Fruit fly (Drosophila melanogaster) whole organism, embryonic: ENCODE results near the gene Uba5.

Source experiments
- Abd-B ChIP-seq: fragments of 200-800 bp; sonication (Bioruptor generic); optimal IDR thresholded peaks from 2 replicates; lab custom pipeline; 2018; ENCODE audit warnings: missing biosample characterization, mild to moderate bottlenecking, missing genetic modification characterization, moderate library complexity
- Adf1 ChIP-seq: fragments of 200-800 bp; sonication (Bioruptor generic); IDR thresholded peaks from 2 replicates; pipeline ENCODE4 v1.3.6; 2022; ENCODE audit warnings: missing biosample characterization, missing genetic modification characterization
- Aef1 ChIP-seq: fragments of 200-800 bp; sonication (Bioruptor generic); IDR thresholded peaks from 3 replicates; pipeline ENCODE4 v1.3.6; 2022; ENCODE audit warnings: missing biosample characterization, missing genetic modification characterization
- Atf-2 ChIP-seq: fragments of 200-800 bp; sonication (Bioruptor generic); optimal IDR thresholded peaks from 2 replicates; lab custom pipeline; 2016; ENCODE audit warnings: missing biosample characterization, missing genetic modification characterization
- CG10321 ChIP-seq: fragments of 200-800 bp; sonication (Bioruptor generic); IDR thresholded peaks from 2 replicates; pipeline ENCODE4 v1.3.6; 2022; ENCODE audit warnings: missing biosample characterization, missing genetic modification characterization
- CG10565 ChIP-seq: fragments of 200-800 bp; sonication (Bioruptor generic); optimal IDR thresholded peaks from 3 replicates; lab custom pipeline; 2016; ENCODE audit warnings: missing biosample characterization, mild to moderate bottlenecking, missing genetic modification characterization
- CG10959 ChIP-seq: fragments of 200-800 bp; sonication (Bioruptor generic); IDR thresholded peaks from 2 replicates; pipeline ENCODE4 v1.3.6; 2022; ENCODE audit warnings: missing biosample characterization, missing genetic modification characterization
- CG11456 ChIP-seq: fragments of 200-800 bp; sonication (Bioruptor generic); IDR thresholded peaks from 3 replicates; pipeline ENCODE4 v1.3.6; 2022; ENCODE audit warnings: missing biosample characterization, missing genetic modification characterization
- CG11696 ChIP-seq: fragments of 200-800 bp; sonication (Bioruptor generic); IDR thresholded peaks from 2 replicates; pipeline ENCODE4 v1.3.6; 2022; ENCODE audit warnings: missing biosample characterization, missing genetic modification characterization
- CG12104 ChIP-seq: fragments of 200-800 bp; sonication (Bioruptor generic); optimal IDR thresholded peaks from 3 replicates; lab custom pipeline; 2016; ENCODE audit warnings: missing biosample characterization, missing genetic modification characterization
- CG13296 ChIP-seq: fragments of 200-800 bp; sonication (Bioruptor generic); optimal IDR thresholded peaks from 3 replicates; lab custom pipeline; 2018; ENCODE audit warnings: missing biosample characterization, mild to moderate bottlenecking, missing genetic modification characterization
- CG14014 ChIP-seq: fragments of 200-800 bp; sonication (Bioruptor generic); IDR thresholded peaks from 2 replicates; pipeline ENCODE4 v1.3.6; 2022; ENCODE audit warnings: missing biosample characterization, missing genetic modification characterization
- CG14050 ChIP-seq: fragments of 200-800 bp; sonication (Bioruptor generic); IDR thresholded peaks from 3 replicates; pipeline ENCODE4 v1.3.6; 2022; ENCODE audit warnings: missing biosample characterization, missing genetic modification characterization
- CG15011 ChIP-seq: fragments of 200-800 bp; sonication (Bioruptor generic); optimal IDR thresholded peaks from 3 replicates; lab custom pipeline; 2018; ENCODE audit warnings: missing biosample characterization, mild to moderate bottlenecking, missing genetic modification characterization
- CG16863 ChIP-seq: fragments of 200-800 bp; sonication (Bioruptor generic); optimal IDR thresholded peaks from 3 replicates; lab custom pipeline; 2016; ENCODE audit warnings: missing biosample characterization, missing genetic modification characterization
- CG17361 ChIP-seq: fragments of 200-800 bp; sonication (Bioruptor generic); IDR thresholded peaks from 3 replicates; pipeline ENCODE4 v1.3.6; 2022; ENCODE audit warnings: missing biosample characterization, missing genetic modification characterization
- CG33557 ChIP-seq: fragments of 200-800 bp; sonication (Bioruptor generic); optimal IDR thresholded peaks from 2 replicates; lab custom pipeline; 2019; ENCODE audit warnings: missing biosample characterization, mild to moderate bottlenecking, missing genetic modification characterization, moderate library complexity
- CG6175 ChIP-seq: fragments of 200-800 bp; sonication (Bioruptor generic); IDR thresholded peaks from 3 replicates; pipeline ENCODE4 v1.3.6; 2022; ENCODE audit warnings: missing biosample characterization, missing genetic modification characterization
- CG6683 ChIP-seq: fragments of 200-800 bp; sonication (Bioruptor generic); optimal IDR thresholded peaks from 2 replicates; lab custom pipeline; 2017; ENCODE audit warnings: missing biosample characterization, mild to moderate bottlenecking, missing genetic modification characterization, missing genetic modification reagents
- CG7372 ChIP-seq: fragments of 200-800 bp; sonication (Bioruptor generic); IDR thresholded peaks from 2 replicates; pipeline ENCODE4 v1.3.6; 2022; ENCODE audit warnings: missing biosample characterization, missing genetic modification characterization
- CG8388 ChIP-seq: fragments of 200-800 bp; sonication (Bioruptor generic); optimal IDR thresholded peaks from 2 replicates; lab custom pipeline; 2019; ENCODE audit warnings: missing biosample characterization, mild to moderate bottlenecking, missing genetic modification characterization, moderate library complexity
- CG9437 ChIP-seq: fragments of 200-800 bp; sonication (Bioruptor generic); optimal IDR thresholded peaks from 2 replicates; lab custom pipeline; 2018; ENCODE audit warnings: missing biosample characterization, mild to moderate bottlenecking, missing genetic modification characterization
- CG9797 ChIP-seq: fragments of 200-800 bp; sonication (Bioruptor generic); optimal IDR thresholded peaks from 3 replicates; lab custom pipeline; 2018; ENCODE audit warnings: missing biosample characterization, mild to moderate bottlenecking, missing genetic modification characterization
- CkIIα-i1 ChIP-seq: fragments of 200-800 bp; sonication (Bioruptor generic); IDR thresholded peaks from 2 replicates; pipeline ENCODE4 v1.3.6; 2022; ENCODE audit warnings: missing biosample characterization, missing genetic modification characterization
- Dip3 ChIP-seq: fragments of 200-800 bp; sonication (Bioruptor generic); optimal IDR thresholded peaks from 3 replicates; lab custom pipeline; 2016; ENCODE audit warnings: missing biosample characterization, missing genetic modification characterization
- Fer1 ChIP-seq: fragments of 200-800 bp; sonication (Bioruptor generic); optimal IDR thresholded peaks from 2 replicates; lab custom pipeline; 2017; ENCODE audit warnings: missing biosample characterization, mild to moderate bottlenecking, missing genetic modification characterization
- HmgZ ChIP-seq: fragments of 200-800 bp; sonication (Bioruptor generic); optimal IDR thresholded peaks from 2 replicates; lab custom pipeline; 2018; ENCODE audit warnings: missing biosample characterization, mild to moderate bottlenecking, missing genetic modification characterization
- Kr ChIP-seq: fragments of 200-800 bp; sonication (Bioruptor generic); optimal IDR thresholded peaks from 2 replicates; lab custom pipeline; 2017; ENCODE audit warnings: missing biosample characterization, mild to moderate bottlenecking, missing genetic modification characterization
- Nf-YB ChIP-seq: fragments of 200-800 bp; sonication (Bioruptor generic); optimal IDR thresholded peaks from 3 replicates; lab custom pipeline; 2019; ENCODE audit warnings: missing biosample characterization, mild to moderate bottlenecking, missing genetic modification characterization, moderate library complexity
- Poxn ChIP-seq: fragments of 200-800 bp; sonication (Bioruptor generic); IDR thresholded peaks from 2 replicates; pipeline ENCODE4 v1.3.6; 2022; ENCODE audit warnings: missing biosample characterization, missing genetic modification characterization
- ato ChIP-seq: fragments of 200-800 bp; sonication (Bioruptor generic); IDR thresholded peaks from 2 replicates; pipeline ENCODE4 v1.3.6; 2022; ENCODE audit warnings: missing biosample characterization, missing genetic modification characterization; ENCODE audit not compliant: partially characterized antibody
- bbx ChIP-seq: fragments of 200-800 bp; sonication (Bioruptor generic); IDR thresholded peaks from 2 replicates; pipeline ENCODE4 v1.3.6; 2022; ENCODE audit warnings: missing biosample characterization, missing genetic modification characterization; ENCODE audit not compliant: partially characterized antibody
- crc ChIP-seq: fragments of 200-800 bp; sonication (Bioruptor generic); optimal IDR thresholded peaks from 2 replicates; lab custom pipeline; 2016; ENCODE audit warnings: missing biosample characterization, missing genetic modification characterization
- crol ChIP-seq: fragments of 200-800 bp; sonication (Bioruptor generic); IDR thresholded peaks from 2 replicates; pipeline ENCODE4 v1.3.6; 2022; ENCODE audit warnings: missing biosample characterization, missing genetic modification characterization
- dmrt11E ChIP-seq: fragments of 200-800 bp; sonication (Bioruptor generic); optimal IDR thresholded peaks from 3 replicates; lab custom pipeline; 2018; ENCODE audit warnings: missing biosample characterization, mild to moderate bottlenecking, missing genetic modification characterization, moderate library complexity
- en ChIP-seq: fragments of 200-800 bp; sonication (Bioruptor generic); optimal IDR thresholded peaks from 2 replicates; lab custom pipeline; 2016; ENCODE audit warnings: missing biosample characterization, missing genetic modification characterization
- eve ChIP-seq, 2 experiments: fragments of >200 bp; optimal IDR thresholded peaks; 2 replicates each; lab custom pipeline; 2017; ENCODE audit warnings: missing biosample characterization in 2 of 2, missing genetic modification characterization in 2 of 2
- gcm ChIP-seq: fragments of 200-800 bp; sonication (Bioruptor generic); optimal IDR thresholded peaks from 2 replicates; lab custom pipeline; 2019; ENCODE audit warnings: missing biosample characterization, mild to moderate bottlenecking, missing genetic modification characterization, moderate library complexity
- grau ChIP-seq: fragments of 200-800 bp; optimal IDR thresholded peaks from 3 replicates; lab custom pipeline; 2019; ENCODE audit warnings: missing biosample characterization, mild to moderate bottlenecking, missing genetic modification characterization, moderate library complexity
- lbe ChIP-seq: fragments of 200-800 bp; sonication (Bioruptor generic); optimal IDR thresholded peaks from 2 replicates; lab custom pipeline; 2016; ENCODE audit warnings: missing biosample characterization, mild to moderate bottlenecking, missing genetic modification characterization
- lmd ChIP-seq: fragments of 200-800 bp; sonication (Bioruptor generic); IDR thresholded peaks from 2 replicates; pipeline ENCODE4 v1.3.6; 2022; ENCODE audit warnings: missing biosample characterization, missing genetic modification characterization
- maf-S ChIP-seq: fragments of 200-800 bp; sonication (Bioruptor generic); optimal IDR thresholded peaks from 2 replicates; lab custom pipeline; 2016; ENCODE audit warnings: missing biosample characterization, missing genetic modification characterization
- nmo ChIP-seq: fragments of 200-800 bp; sonication (Bioruptor generic); optimal IDR thresholded peaks from 2 replicates; lab custom pipeline; 2018; ENCODE audit warnings: missing biosample characterization, mild to moderate bottlenecking, missing genetic modification characterization, moderate library complexity
- pita ChIP-seq: fragments of 200-800 bp; sonication (Bioruptor generic); optimal IDR thresholded peaks from 2 replicates; lab custom pipeline; 2017; ENCODE audit warnings: missing biosample characterization, mild to moderate bottlenecking, missing genetic modification characterization
- shn ChIP-seq: fragments of 200-800 bp; sonication (Bioruptor generic); optimal IDR thresholded peaks from 3 replicates; lab custom pipeline; 2016; ENCODE audit warnings: missing biosample characterization, missing genetic modification characterization
- sqz ChIP-seq: fragments of 200-800 bp; sonication (Bioruptor generic); optimal IDR thresholded peaks from 3 replicates; lab custom pipeline; 2018; ENCODE audit warnings: missing biosample characterization, mild to moderate bottlenecking, missing genetic modification characterization
- stwl ChIP-seq: fragments of 200-800 bp; sonication (Bioruptor generic); optimal IDR thresholded peaks from 3 replicates; lab custom pipeline; 2018; ENCODE audit warnings: missing biosample characterization, mild to moderate bottlenecking, missing genetic modification characterization, moderate library complexity
- tll ChIP-seq, 2 experiments: fragments of 200-800 bp in 1 of 2; fragments of >200 bp in 1 of 2; sonication (Bioruptor generic) in 1 of 2; optimal IDR thresholded peaks; 2 replicates each; lab custom pipeline; 2017 to 2019; ENCODE audit warnings: missing biosample characterization in 2 of 2, missing genetic modification characterization in 2 of 2, mild to moderate bottlenecking in 1 of 2, moderate library complexity in 1 of 2
- vvl ChIP-seq: fragments of 200-800 bp; sonication (Bioruptor generic); IDR thresholded peaks from 2 replicates; pipeline ENCODE4 v1.3.6; 2022; ENCODE audit warnings: missing biosample characterization, missing genetic modification characterization
- zen2 ChIP-seq: fragments of 200-800 bp; sonication (Bioruptor generic); IDR thresholded peaks from 3 replicates; pipeline ENCODE4 v1.3.6; 2022; ENCODE audit warnings: missing biosample characterization, missing genetic modification characterization; ENCODE audit not compliant: partially characterized antibody

Gene Uba5

DNA sequence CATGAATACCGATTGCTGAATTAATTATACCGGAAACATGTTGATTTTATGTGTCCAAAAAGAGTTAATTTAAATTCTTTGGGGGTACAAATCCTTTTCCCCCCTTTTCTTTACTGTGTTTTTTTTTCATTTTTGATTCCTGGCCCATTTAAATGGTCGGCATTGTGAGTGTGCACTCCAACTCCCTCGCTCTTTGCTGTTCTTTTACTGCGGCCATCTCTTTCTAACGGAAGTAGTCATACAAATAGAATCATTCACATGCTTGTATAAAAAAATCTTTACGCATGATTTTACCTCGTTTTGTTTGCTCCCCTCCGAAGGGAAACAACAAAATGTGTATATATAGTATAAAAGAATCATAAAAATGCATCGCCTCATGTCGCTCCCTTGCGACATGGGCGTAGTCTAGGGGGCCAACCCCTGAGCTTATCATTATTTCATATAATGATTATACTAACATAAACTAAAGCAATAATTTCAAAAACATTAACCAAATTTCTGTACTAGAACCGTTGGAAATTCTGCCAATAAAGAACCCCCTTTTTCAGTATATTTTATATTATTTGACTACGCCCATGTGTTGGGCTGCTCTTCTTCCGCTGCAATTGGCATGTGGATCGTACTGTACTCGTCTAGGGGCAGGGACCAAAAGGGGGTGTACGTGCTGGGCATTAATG is 44.8 kb downstream of the Uba5 start (continued):
- TF ChIP-seq CG16863 = peak; percentile 51
- peak; percentile 87 for TF ChIP-seq CG11696 (GFP tag; lab: Robert Waterston, UW)
- peak; percentile 92 for TF ChIP-seq CG33557
- TF ChIP-seq CG12104 (GFP tag; lab: Kevin White, UChicago) = peak; percentile 27
- peak; percentile 39 for TF ChIP-seq CG15011 (GFP tag; lab: Kevin White, UChicago)
- peak; percentile 79 for TF ChIP-seq CG10959 (GFP tag; lab: Robert Waterston, UW)
- TF ChIP-seq crc (GFP tag; lab: Kevin White, UChicago) = no peak
- no peak for TF ChIP-seq Poxn (GFP tag; lab: Robert Waterston, UW)
- TF ChIP-seq CG10565 = no peak
- peak; percentile 61 for TF ChIP-seq Nf-YB (GFP tag; lab: Kevin White, UChicago)
- peak; percentile 41; the same call in 1 of the 3 replicates for TF ChIP-seq CG14050 (GFP tag; lab: Robert Waterston, UW)
- peak; percentile 92 for TF ChIP-seq dmrt11E (tag; lab: Kevin White, UChicago)
- no peak for TF ChIP-seq CG7372 (GFP tag; lab: Robert Waterston, UW)
- TF ChIP-seq CG6175 (GFP tag; lab: Robert Waterston, UW) = no peak
- no peak for TF ChIP-seq maf-S (GFP tag; lab: Kevin White, UChicago)
- TF ChIP-seq eve (GFP tag; optimal IDR thresholded peaks at IDR 0.05; lab: Kevin White, UChicago) = peak in 1 of 2 experiments; percentile 87
- TF ChIP-seq gcm = peak; percentile 87
- no peak for TF ChIP-seq shn
- TF ChIP-seq CG10321 = 0 out of 2 replicates have a peak, but pooled peaks have one; percentile 12
- peak; percentile 57 for TF ChIP-seq CG9437 (GFP tag; lab: Kevin White, UChicago)
- peak; percentile 26; the same call in 1 of the 3 replicates for TF ChIP-seq Aef1 (GFP tag; lab: Robert Waterston, UW)
- TF ChIP-seq pita = no peak
- TF ChIP-seq Dip3 (GFP tag; lab: Kevin White, UChicago) = no peak
- peak; percentile 84 for TF ChIP-seq vvl
- no peak for TF ChIP-seq en
- TF ChIP-seq crol (GFP tag; lab: Robert Waterston, UW) = no peak
- TF ChIP-seq Kr = peak; percentile 48
- peak; percentile 88 for TF ChIP-seq CG17361 (GFP tag; lab: Robert Waterston, UW)
- peak; percentile 81 for TF ChIP-seq CG8388 (GFP tag; lab: Kevin White, UChicago)
- TF ChIP-seq Adf1 (GFP tag; lab: Robert Waterston, UW) = no peak
- TF ChIP-seq CG11456 = peak; percentile 51; the same call in 1 of the 3 replicates
- TF ChIP-seq lbe = no peak
- TF ChIP-seq HmgZ (tag; lab: Kevin White, UChicago) = no peak
- TF ChIP-seq Fer1 (GFP tag; lab: Kevin White, UChicago) = peak; percentile 32
- TF ChIP-seq CG9797 = peak; percentile 5
- peak; percentile 90 for TF ChIP-seq nmo (GFP tag; lab: Kevin White, UChicago)
- no peak for TF ChIP-seq ato (GFP tag; lab: Robert Waterston, UW)
- TF ChIP-seq bbx (GFP tag; lab: Robert Waterston, UW) = no peak
- TF ChIP-seq zen2 (GFP tag; lab: Robert Waterston, UW) = no peak
- TF ChIP-seq CG14014 = no peak
- TF ChIP-seq sqz (GFP tag; lab: Kevin White, UChicago) = peak; percentile 72
- TF ChIP-seq Abd-B (GFP tag; lab: Kevin White, UChicago) = peak; percentile 82
- TF ChIP-seq tll (GFP tag; optimal IDR thresholded peaks at IDR 0.05; lab: Kevin White, UChicago) = no peak
- no peak for TF ChIP-seq CkIIα-i1 (GFP tag; lab: Robert Waterston, UW)
- TF ChIP-seq CG6683 (GFP tag; lab: Kevin White, UChicago) = peak; percentile 23
- TF ChIP-seq Atf-2 (GFP tag; lab: Kevin White, UChicago) = peak; percentile 13
- TF ChIP-seq grau = peak; percentile 82
- TF ChIP-seq lmd (GFP tag; lab: Robert Waterston, UW) = peak; percentile 70
- TF ChIP-seq CG13296 (GFP tag; lab: Kevin White, UChicago) = peak; percentile 19
- peak; percentile 39 for TF ChIP-seq stwl (tag; lab: Kevin White, UChicago)
